Worm (Caenorhabditis elegans): ENCODE data around the gene fbxb-14.

Gene fbxb-14

ce11 chrII:624443-624842, 41.9 kb upstream of the fbxb-14 start, which contains the start of gene T04B8.5:
TSS of gene T04B8.5 (minus strand) at chrII:624543.
- TF ChIP-seq aha-1 (tag), result peak; percentile 55
- TF ChIP-seq F37D6.2 (tag; optimal IDR thresholded peaks at IDR 0.05), result no peak

ce11 chrII:622478-622877, 39.9 kb upstream of the fbxb-14 start:
- TF ChIP-seq dmd-8 (GFP tag; IDR thresholded peaks at IDR 0.05) (no peak), daf-19 (GFP tag; conservative IDR thresholded peaks at IDR 0.05) (no peak), dmd-6 (GFP tag; IDR thresholded peaks at IDR 0.05) (peak; percentile 47; the same call in 1 of the 2 replicates), F49E8.2 (tag; optimal IDR thresholded peaks at IDR 0.05; ENCODE audit: borderline replicate concordance) (no peak), zip-11 (GFP tag; IDR thresholded peaks at IDR 0.05) (no peak), nhr-28 (tag; optimal IDR thresholded peaks at IDR 0.05) (peak; percentile 27), mes-2 (tag; optimal IDR thresholded peaks at IDR 0.05; ENCODE audit: poor library complexity, severe bottlenecking) (peak; percentile 46), hmg-1.1 (GFP tag; IDR thresholded peaks at IDR 0.05) (peak; percentile 65), mep-1 (tag; optimal IDR thresholded peaks at IDR 0.05) (peak; percentile 1), dve-1 (tag; optimal IDR thresholded peaks at IDR 0.05; ENCODE audit: insufficient read depth) (peak; percentile 24), ztf-7 (tag; optimal IDR thresholded peaks at IDR 0.05) (no peak), ZK337.2 (GFP tag; IDR thresholded peaks at IDR 0.05) (no peak), mxl-3 (GFP tag; optimal IDR thresholded peaks at IDR 0.05) (no peak), daf-16 (GFP tag; optimal IDR thresholded peaks at IDR 0.05) (no peak), daf-16 (tag; optimal IDR thresholded peaks at IDR 0.05) (peak; percentile 39), nhr-102 (tag; optimal IDR thresholded peaks at IDR 0.05) (no peak), hlh-30 (tag; optimal IDR thresholded peaks at IDR 0.05; ENCODE audit: insufficient read depth) (peak; percentile 12), lsy-2 (tag; optimal IDR thresholded peaks at IDR 0.05) (no peak), ceh-28 (tag; optimal IDR thresholded peaks at IDR 0.05) (no peak), hlh-11 (tag; optimal IDR thresholded peaks at IDR 0.05) (peak; percentile 29), unc-62 (GFP tag; optimal IDR thresholded peaks at IDR 0.05 in 1 of 2) (peak in 1 of 2 experiments; percentile 54), unc-62 (tag; optimal IDR thresholded peaks at IDR 0.05) (no peak), gei-8 (GFP tag; optimal IDR thresholded peaks at IDR 0.05) (no peak), nhr-10 (tag; optimal IDR thresholded peaks at IDR 0.05) (no peak), nhr-42 (GFP tag; IDR thresholded peaks at IDR 0.05) (no peak), spr-1 (tag; optimal IDR thresholded peaks at IDR 0.05) (no peak), hif-1 (tag; optimal IDR thresholded peaks at IDR 0.05) (no peak), aha-1 (tag) (no peak), set-16 (GFP tag; IDR thresholded peaks at IDR 0.05) (no peak)

- TF ChIP-seq dve-1 (tag; optimal IDR thresholded peaks at IDR 0.05; ENCODE audit: insufficient read depth) (peak; percentile 69), unc-62 (GFP tag; optimal IDR thresholded peaks at IDR 0.05 in 1 of 2) (peak in 1 of 2 experiments; percentile 37), unc-62 (tag; optimal IDR thresholded peaks at IDR 0.05) (no peak), dmd-6 (GFP tag; IDR thresholded peaks at IDR 0.05) (peak; percentile 58), hlh-11 (tag; optimal IDR thresholded peaks at IDR 0.05) (peak; percentile 51), pqm-1 (tag; optimal IDR thresholded peaks at IDR 0.05) (peak; percentile 43), ceh-28 (tag; optimal IDR thresholded peaks at IDR 0.05) (no peak), nhr-28 (tag; optimal IDR thresholded peaks at IDR 0.05) (peak; percentile 67), mep-1 (tag; optimal IDR thresholded peaks at IDR 0.05) (peak; percentile 7), mes-2 (tag; optimal IDR thresholded peaks at IDR 0.05; ENCODE audit: poor library complexity, severe bottlenecking) (peak; percentile 7), zip-11 (GFP tag; IDR thresholded peaks at IDR 0.05) (no peak), nhr-10 (tag; optimal IDR thresholded peaks at IDR 0.05) (no peak), daf-16 (GFP tag; optimal IDR thresholded peaks at IDR 0.05) (no peak), daf-16 (tag; optimal IDR thresholded peaks at IDR 0.05) (peak; percentile 86)
These were observed 38.6 kb upstream of the fbxb-14 start for ce11 chrII:621141-621540.

- no peak for TF ChIP-seq nhr-48 (tag; optimal IDR thresholded peaks at IDR 0.05)
- no peak for TF ChIP-seq arid-1 (GFP tag; conservative IDR thresholded peaks at IDR 0.05)
- TF ChIP-seq ceh-28 (tag; optimal IDR thresholded peaks at IDR 0.05), result peak; percentile 65
- TF ChIP-seq aha-1 (tag), result peak; percentile 49
- TF ChIP-seq lin-1 (GFP tag; IDR thresholded peaks at IDR 0.05), result no peak
- TF ChIP-seq mdl-1 (tag; optimal IDR thresholded peaks at IDR 0.05), result no peak
- TF ChIP-seq gei-8 (GFP tag; optimal IDR thresholded peaks at IDR 0.05), result no peak
These were observed 32.2 kb upstream of the fbxb-14 start for ce11 chrII:614701-615100.

Data from whole organism, L4 larva.